Fruit fly (Drosophila melanogaster): ENCODE measurements around the gene Hrb27C.

The Hrb27C gene

dm6 chr2L:6920661-6921359, at the start of gene Hrb27C:
Gene Hrb27C (plus strand): TSS chr2L:6920704.
- no peak for TF ChIP-seq noc (tag; optimal IDR thresholded peaks at IDR 0.05)

dm6 chr2L:6870777-6871176, 49.7 kb upstream of the Hrb27C start:
- TF ChIP-seq noc (tag; optimal IDR thresholded peaks at IDR 0.05), result peak; percentile 37

dm6 chr2L:6874006-6874405, 46.5 kb upstream of the Hrb27C start:
- no peak for TF ChIP-seq noc (tag; optimal IDR thresholded peaks at IDR 0.05)

- no peak for TF ChIP-seq noc (tag; optimal IDR thresholded peaks at IDR 0.05)
Observed at dm6 chr2L:6874526-6875198, 45.8 kb upstream of the Hrb27C start, which contains the start of gene Nlg2. Gene Nlg2 (plus strand): TSS chr2L:6874900.

- TF ChIP-seq noc (tag; optimal IDR thresholded peaks at IDR 0.05), result no peak
Observed at dm6 chr2L:6907761-6908160, 12.7 kb upstream of the Hrb27C start, which contains the start of the genes Polr1F and Rat1. Gene Polr1F (minus strand): TSS chr2L:6907844. Gene Rat1 (plus strand): TSS chr2L:6908083.

- TF ChIP-seq noc (tag; optimal IDR thresholded peaks at IDR 0.05), result no peak
Observed at dm6 chr2L:6913964-6914363, 6.5 kb upstream of the Hrb27C start, which contains the start of gene Wee1. Gene Wee1 (minus strand): TSS chr2L:6914138.

dm6 chr2L:6916345-6916744, 4.2 kb upstream of the Hrb27C start, which contains the start of gene CG32829:
Gene CG32829 (minus strand): TSS chr2L:6916445.
- no peak for TF ChIP-seq noc (tag; optimal IDR thresholded peaks at IDR 0.05)

dm6 chr2L:6918517-6919202, 1.8 kb upstream of the Hrb27C start, which contains the start of gene nop5:
Gene nop5 (minus strand): TSS chr2L:6918743.
- TF ChIP-seq noc (tag; optimal IDR thresholded peaks at IDR 0.05), result no peak

dm6 chr2L:6919203-6919849, 1.2 kb upstream of the Hrb27C start:
- TF ChIP-seq noc (tag; optimal IDR thresholded peaks at IDR 0.05), result no peak

dm6 chr2L:6919850-6920660, 449 bp upstream of the Hrb27C start, which contains the start of gene x16:
Gene x16 (minus strand): TSS chr2L:6920210.
- no peak for TF ChIP-seq noc (tag; optimal IDR thresholded peaks at IDR 0.05)

dm6 chr2L:6921360-6922090, 1.0 kb downstream of the Hrb27C start:
- TF ChIP-seq noc (tag; optimal IDR thresholded peaks at IDR 0.05), result no peak

dm6 chr2L:6922091-6922753, 1.7 kb downstream of the Hrb27C start:
- peak; percentile 81 for TF ChIP-seq noc (tag; optimal IDR thresholded peaks at IDR 0.05)

dm6 chr2L:6925114-6925513, 4.6 kb downstream of the Hrb27C start:
- no peak for TF ChIP-seq noc (tag; optimal IDR thresholded peaks at IDR 0.05)

- no peak for TF ChIP-seq noc (tag; optimal IDR thresholded peaks at IDR 0.05)
Observed at dm6 chr2L:6931821-6932220, 11.3 kb downstream of the Hrb27C start, which contains the start of gene CG43232. Gene CG43232 (plus strand): TSS chr2L:6932121.

Data from whole organism, larva.